Worm (Caenorhabditis elegans) whole organism, L4 larva: ENCODE measurements around the gene prp-19.

Experiments used
- F37D6.2 ChIP-seq: sonication (generic microtip); optimal IDR thresholded peaks from 2 replicates; lab custom pipeline; 2016; ENCODE audit warnings: mild to moderate bottlenecking, missing genetic modification characterization, missing compliant biosample characterization
- dmd-6 ChIP-seq: fragments of 200-800 bp; sonication (Bioruptor generic); IDR thresholded peaks from 2 replicates; pipeline ENCODE4 v1.3.6; 2022; ENCODE audit warnings: missing genetic modification reagents, missing genetic modification characterization, missing compliant biosample characterization
- nhr-11 ChIP-seq: fragments of 150-350 bp; optimal IDR thresholded peaks from 2 replicates; lab custom pipeline; 2014; ENCODE audit warnings: missing biosample characterization, missing genetic modification characterization
- pqm-1 ChIP-seq: sonication (generic microtip); optimal IDR thresholded peaks from 2 replicates; lab custom pipeline; 2017; ENCODE audit warnings: missing biosample characterization, missing genetic modification characterization

DNA sequence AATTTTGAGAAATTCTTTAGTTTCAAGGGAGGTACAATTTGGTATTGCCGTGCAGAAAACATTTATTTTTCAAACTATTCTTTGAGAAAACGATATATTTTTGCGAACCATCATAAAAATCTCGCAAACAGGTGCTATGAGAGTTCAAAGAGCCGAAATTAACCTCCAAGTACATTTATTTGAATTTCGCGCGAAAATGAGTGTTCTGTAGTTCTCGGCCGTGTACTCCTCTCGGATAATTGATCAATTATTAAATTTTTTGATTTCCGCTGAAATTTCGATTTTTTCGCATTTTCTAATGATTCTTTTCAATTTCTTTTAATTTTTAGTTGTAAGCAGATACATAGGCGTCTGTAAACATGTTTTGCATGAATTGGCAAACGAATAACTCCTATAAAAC lies 18.3 kb upstream of the prp-19 start:
- TF ChIP-seq pqm-1 = no peak
- no peak for TF ChIP-seq nhr-11 (tag; lab: Kevin White, UChicago)
- TF ChIP-seq dmd-6 (GFP tag; lab: Robert Waterston, UW) = peak; percentile 33; the same call in 1 of the 2 replicates
- no peak for TF ChIP-seq F37D6.2 (tag; lab: Kevin White, UChicago)
